Fruit fly (Drosophila melanogaster): Measurements from ENCODE around the gene NijA.

Gene NijA

DNA sequence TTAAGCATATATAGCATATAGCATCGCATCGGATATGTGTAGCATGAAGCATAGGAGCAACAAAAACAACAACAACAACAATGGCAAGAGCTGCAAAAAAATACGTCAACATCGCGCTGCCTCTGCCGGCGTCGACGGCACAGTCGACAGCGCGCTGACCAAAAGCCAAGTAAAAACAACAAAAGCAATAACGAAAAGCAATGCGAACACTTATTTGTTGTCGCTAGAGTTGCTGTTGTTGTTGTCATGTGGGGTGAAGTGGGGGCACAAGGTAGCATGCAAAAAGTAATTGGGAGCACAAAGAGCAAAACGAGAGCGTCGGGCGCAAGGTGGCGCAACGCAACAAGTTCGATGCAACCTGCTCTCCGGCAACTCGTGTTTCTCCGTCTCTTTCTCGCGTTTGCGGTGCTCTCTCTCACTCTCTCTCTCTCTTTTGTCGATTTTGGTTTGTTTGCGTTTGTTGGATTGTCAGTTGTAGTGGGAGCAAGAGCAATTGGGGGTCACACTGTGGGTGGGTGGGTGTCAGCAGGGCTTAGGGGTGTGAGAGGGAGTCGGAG lies 42.5 kb upstream of the NijA start:
- no peak for TF ChIP-seq twi (tag; optimal IDR thresholded peaks at IDR 0.05)
- peak; percentile 65 for TF ChIP-seq mirr (GFP tag; optimal IDR thresholded peaks at IDR 0.05)
- TF ChIP-seq NFAT (GFP tag; IDR thresholded peaks at IDR 0.05), result peak; percentile 51; the same call in 1 of the 2 replicates
- 0 out of 2 replicates have a peak, but pooled peaks have one; percentile 9 for TF ChIP-seq ato (GFP tag; IDR thresholded peaks at IDR 0.05; ENCODE audit: partially characterized antibody)
- TF ChIP-seq zen2 (GFP tag; IDR thresholded peaks at IDR 0.05; ENCODE audit: partially characterized antibody), result peak; percentile 53; the same call in 1 of the 3 replicates
- peak; percentile 98 for TF ChIP-seq chinmo (GFP tag; IDR thresholded peaks at IDR 0.05; ENCODE audit: partially characterized antibody)
- no peak for TF ChIP-seq otp (GFP tag; IDR thresholded peaks at IDR 0.05)
- peak; percentile 13; the same call in 1 of the 2 replicates for TF ChIP-seq CG42726 (GFP tag; IDR thresholded peaks at IDR 0.05; ENCODE audit: partially characterized antibody)
- no peak for TF ChIP-seq Bdp1 (GFP tag; optimal IDR thresholded peaks at IDR 0.05)
- TF ChIP-seq z (GFP tag; IDR thresholded peaks at IDR 0.05), result peak; percentile 57; the same call in 1 of the 3 replicates
- TF ChIP-seq Aef1 (GFP tag; IDR thresholded peaks at IDR 0.05), result peak; percentile 49; the same call in 2 of the 3 replicates
- TF ChIP-seq sr (GFP tag; IDR thresholded peaks at IDR 0.05), result peak; percentile 75; the same call in 2 of the 3 replicates
- TF ChIP-seq CG14014 (GFP tag; IDR thresholded peaks at IDR 0.05), result peak; percentile 4; the same call in 1 of the 2 replicates
- TF ChIP-seq p53 (GFP tag; optimal IDR thresholded peaks at IDR 0.05), result no peak
- no peak for TF ChIP-seq Ptx1 (GFP tag; IDR thresholded peaks at IDR 0.05)
- TF ChIP-seq Bgb (GFP tag; IDR thresholded peaks at IDR 0.05; ENCODE audit: partially characterized antibody), result peak; percentile 34
- peak; percentile 7 for TF ChIP-seq CG8478 (optimal IDR thresholded peaks at IDR 0.05)
- peak; percentile 49; the same call in 1 of the 2 replicates for TF ChIP-seq rib (GFP tag; IDR thresholded peaks at IDR 0.05)
- TF ChIP-seq CG15269 (tag; optimal IDR thresholded peaks at IDR 0.05), result peak; percentile 64
- peak; percentile 84 for TF ChIP-seq scrt (GFP tag; optimal IDR thresholded peaks at IDR 0.05)
- TF ChIP-seq sna (GFP tag; IDR thresholded peaks at IDR 0.05; ENCODE audit: partially characterized antibody), result 0 out of 2 replicates have a peak, but pooled peaks have one; percentile 22
- no peak for TF ChIP-seq Lpt (GFP tag; optimal IDR thresholded peaks at IDR 0.05)
- TF ChIP-seq sug (tag; optimal IDR thresholded peaks at IDR 0.05), result peak; percentile 4
- TF ChIP-seq CG4360 (GFP tag; IDR thresholded peaks at IDR 0.05), result peak; percentile 84
- TF ChIP-seq her (GFP tag; optimal IDR thresholded peaks at IDR 0.05), result peak; percentile 30
- TF ChIP-seq Lim3 (GFP tag; IDR thresholded peaks at IDR 0.05), result no peak
- no peak for TF ChIP-seq Ada2b (GFP tag; IDR thresholded peaks at IDR 0.05)
- TF ChIP-seq HLHmδ (GFP tag; optimal IDR thresholded peaks at IDR 0.05), result peak; percentile 39
- TF ChIP-seq yki (optimal IDR thresholded peaks at IDR 0.05), result peak; percentile 75
- peak; percentile 65 for TF ChIP-seq cg (GFP tag; optimal IDR thresholded peaks at IDR 0.05)
- peak; percentile 99 for TF ChIP-seq CG5180 (GFP tag; optimal IDR thresholded peaks at IDR 0.05)
- peak; percentile 50 for TF ChIP-seq CG13894 (tag; optimal IDR thresholded peaks at IDR 0.05)
- peak; percentile 97 for TF ChIP-seq crol (GFP tag; IDR thresholded peaks at IDR 0.05)
- peak in 1 of 2 experiments; percentile 81 for TF ChIP-seq Hr78 (GFP tag; optimal IDR thresholded peaks at IDR 0.05)
- peak; percentile 84 for TF ChIP-seq CG1832 (GFP tag; optimal IDR thresholded peaks at IDR 0.05)
- TF ChIP-seq CG34224 (GFP tag; IDR thresholded peaks at IDR 0.05; ENCODE audit: partially characterized antibody), result peak; percentile 49; the same call in 1 of the 3 replicates
- TF ChIP-seq CG15073 (GFP tag; optimal IDR thresholded peaks at IDR 0.05), result no peak
- TF ChIP-seq CG18011 (GFP tag; optimal IDR thresholded peaks at IDR 0.05), result no peak
- no peak for TF ChIP-seq CG8290 (GFP tag; optimal IDR thresholded peaks at IDR 0.05)
- peak in 1 of 2 experiments; percentile 37 for TF ChIP-seq CG8290 (tag; optimal IDR thresholded peaks at IDR 0.05)
- peak; percentile 94 to 97 for TF ChIP-seq Trl (optimal IDR thresholded peaks at IDR 0.05)
- no peak for TF ChIP-seq Trl (GFP tag; optimal IDR thresholded peaks at IDR 0.05)
- peak; percentile 97 for TF ChIP-seq Adf1 (GFP tag; IDR thresholded peaks at IDR 0.05)
